Fruit fly (Drosophila melanogaster): ENCODE results near the gene CG7924.

Gene CG7924

DNA sequence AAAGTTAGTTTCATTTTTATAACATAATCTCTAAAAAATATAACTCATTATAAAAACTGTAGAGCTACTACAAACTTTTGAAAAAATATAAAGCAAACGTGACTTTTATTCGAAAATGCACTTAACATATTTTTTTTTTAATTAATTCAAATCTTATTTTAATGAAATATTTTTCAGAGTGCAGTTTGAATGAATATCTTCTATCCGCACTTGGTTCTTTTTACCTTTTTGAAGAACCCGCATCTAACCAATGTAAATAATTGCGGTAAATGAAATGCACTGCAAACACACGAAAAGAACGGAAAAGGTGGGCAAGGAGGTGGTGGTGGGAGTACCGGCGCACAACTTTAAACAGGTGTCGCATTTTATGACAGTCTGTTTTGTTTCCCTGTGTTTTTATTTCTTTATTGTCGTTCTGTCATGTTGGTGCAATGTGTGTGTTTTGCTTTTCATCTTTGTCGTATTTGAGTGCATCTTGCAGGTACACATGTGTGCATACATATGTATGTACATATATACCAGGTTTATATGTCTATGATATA, 39.2 kb upstream of the CG7924 start:
- peak; percentile 14 for TF ChIP-seq acj6 (GFP tag; optimal IDR thresholded peaks at IDR 0.05)
- TF ChIP-seq Blimp-1 (GFP tag; optimal IDR thresholded peaks at IDR 0.05): no peak
- no peak for TF ChIP-seq CG3032 (tag; optimal IDR thresholded peaks at IDR 0.05)
- TF ChIP-seq CG8119 (GFP tag; IDR thresholded peaks at IDR 0.05): peak; percentile 49; the same call in 2 of the 3 replicates
- TF ChIP-seq fkh (GFP tag; optimal IDR thresholded peaks at IDR 0.05): peak; percentile 76
- TF ChIP-seq Met (GFP tag; optimal IDR thresholded peaks at IDR 0.05): no peak
- no peak for TF ChIP-seq pdm3 (GFP tag; optimal IDR thresholded peaks at IDR 0.05)
- no peak for TF ChIP-seq ss (GFP tag; optimal IDR thresholded peaks at IDR 0.05)
- TF ChIP-seq cyc (GFP tag; optimal IDR thresholded peaks at IDR 0.05): no peak
- no peak for TF ChIP-seq CG10631 (GFP tag; optimal IDR thresholded peaks at IDR 0.05)
- TF ChIP-seq Hr4 (GFP tag; optimal IDR thresholded peaks at IDR 0.05): peak; percentile 27
- no peak for TF ChIP-seq Sox14 (GFP tag; optimal IDR thresholded peaks at IDR 0.05)
- TF ChIP-seq eg (GFP tag; IDR thresholded peaks at IDR 0.05): peak; percentile 52; the same call in 1 of the 3 replicates
- no peak for TF ChIP-seq dsx (GFP tag; optimal IDR thresholded peaks at IDR 0.05; ENCODE audit: poor library complexity, severe bottlenecking)
- no peak for TF ChIP-seq fd59A (GFP tag; optimal IDR thresholded peaks at IDR 0.05)
- peak; percentile 64 for TF ChIP-seq CG15336 (GFP tag; IDR thresholded peaks at IDR 0.05)
- no peak for TF ChIP-seq achi (GFP tag; optimal IDR thresholded peaks at IDR 0.05)
- no peak for TF ChIP-seq CG10669 (GFP tag; optimal IDR thresholded peaks at IDR 0.05)
- TF ChIP-seq Gug (GFP tag; IDR thresholded peaks at IDR 0.05): peak; percentile 17; the same call in 1 of the 2 replicates
- TF ChIP-seq CG32006 (GFP tag; optimal IDR thresholded peaks at IDR 0.05): peak; percentile 9
- no peak for TF ChIP-seq CG34406 (GFP tag; optimal IDR thresholded peaks at IDR 0.05)
- peak; percentile 73 for TF ChIP-seq Eip78C (GFP tag)
- no peak for TF ChIP-seq fd85E (GFP tag; optimal IDR thresholded peaks at IDR 0.05)
- no peak for TF ChIP-seq CG9139 (GFP tag; optimal IDR thresholded peaks at IDR 0.05)
- no peak for TF ChIP-seq salr (GFP tag; optimal IDR thresholded peaks at IDR 0.05)
- no peak for TF ChIP-seq spab (GFP tag; optimal IDR thresholded peaks at IDR 0.05)
- TF ChIP-seq CG16779 (tag; optimal IDR thresholded peaks at IDR 0.05): no peak

DNA sequence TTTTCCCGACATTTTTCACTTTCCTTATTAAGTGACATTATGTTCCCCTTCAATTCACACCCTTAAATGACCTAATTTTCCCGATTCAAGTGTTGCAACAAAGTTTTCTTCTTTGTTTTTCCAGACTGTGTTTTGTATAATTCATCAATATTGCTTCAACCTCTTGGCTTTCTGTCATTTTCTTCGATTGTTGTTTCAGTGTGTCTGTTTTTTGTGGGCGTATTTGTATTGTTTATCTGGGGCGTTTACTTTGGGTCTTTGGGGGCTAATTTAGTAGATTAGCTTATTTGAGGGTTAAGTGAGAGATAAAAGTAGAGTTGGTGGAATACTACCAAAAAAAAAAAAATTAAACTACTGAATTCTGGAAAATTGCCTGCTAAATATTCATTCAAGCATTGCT, 37.6 kb upstream of the CG7924 start:
- TF ChIP-seq CG6792 (GFP tag; optimal IDR thresholded peaks at IDR 0.05) (no peak), fkh (GFP tag; optimal IDR thresholded peaks at IDR 0.05) (peak; percentile 84)

DNA sequence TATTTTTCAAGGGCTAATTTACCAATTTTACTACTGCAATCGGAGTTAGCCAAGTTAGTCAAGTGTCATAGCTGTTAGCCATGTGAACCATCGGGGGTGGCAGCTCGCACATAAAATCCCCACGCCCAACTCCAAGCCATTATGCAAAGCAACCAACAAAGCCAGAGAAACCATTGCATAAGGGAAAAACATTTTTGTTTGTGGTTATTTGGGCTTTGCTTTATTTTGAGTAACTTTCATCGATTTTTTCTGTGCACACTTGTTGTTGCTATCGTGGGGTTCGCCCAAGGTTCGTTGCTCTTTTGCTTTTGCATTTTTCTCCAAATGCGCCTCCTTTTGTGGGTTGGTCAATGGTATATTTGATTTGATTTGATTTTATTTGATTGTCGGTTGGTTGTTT, 35.1 kb upstream of the CG7924 start:
- TF ChIP-seq dsx (GFP tag; optimal IDR thresholded peaks at IDR 0.05; ENCODE audit: poor library complexity, severe bottlenecking) (no peak), CG6276 (GFP tag; optimal IDR thresholded peaks at IDR 0.05) (peak; percentile 13)

DNA sequence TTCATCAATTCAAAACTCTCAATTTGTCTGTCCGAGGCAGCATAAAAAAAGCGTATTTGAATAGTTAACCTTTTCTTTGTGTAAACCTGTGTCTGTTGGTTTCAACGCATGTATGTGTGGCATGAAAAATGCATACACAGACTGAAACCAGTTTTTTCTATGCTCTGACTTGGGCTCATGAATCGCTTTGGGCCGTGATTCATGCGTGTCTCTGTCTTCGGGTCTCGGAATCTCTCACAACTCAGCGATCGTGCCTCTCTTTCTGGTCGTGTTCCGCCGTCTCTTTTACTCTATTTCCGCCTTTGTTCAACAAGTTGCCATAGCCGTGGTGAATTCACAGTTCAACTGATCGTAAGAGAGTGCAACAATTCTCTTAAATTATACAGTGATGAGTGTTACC, 32.3 kb upstream of the CG7924 start:
- peak; percentile 35 for TF ChIP-seq CG1621 (tag; optimal IDR thresholded peaks at IDR 0.05)
- 0 out of 3 replicates have a peak, but pooled peaks have one; percentile 42 for TF ChIP-seq eg (GFP tag; IDR thresholded peaks at IDR 0.05)
- TF ChIP-seq Eip78C (GFP tag): peak; percentile 70
- no peak for TF ChIP-seq dac (GFP tag; optimal IDR thresholded peaks at IDR 0.05)
- TF ChIP-seq CG6276 (GFP tag; optimal IDR thresholded peaks at IDR 0.05): peak; percentile 34
- peak; percentile 80 for TF ChIP-seq Sox14 (GFP tag; optimal IDR thresholded peaks at IDR 0.05)
- TF ChIP-seq achi (GFP tag; optimal IDR thresholded peaks at IDR 0.05): no peak
- no peak for TF ChIP-seq CG16779 (tag; optimal IDR thresholded peaks at IDR 0.05)
- TF ChIP-seq OdsH (GFP tag; optimal IDR thresholded peaks at IDR 0.05): no peak
- TF ChIP-seq CG3919 (GFP tag; optimal IDR thresholded peaks at IDR 0.05): peak; percentile 3
- TF ChIP-seq fkh (GFP tag; optimal IDR thresholded peaks at IDR 0.05): peak; percentile 59
- peak; percentile 69 for TF ChIP-seq CG6854 (GFP tag; optimal IDR thresholded peaks at IDR 0.05)
- TF ChIP-seq CG8119 (GFP tag; IDR thresholded peaks at IDR 0.05): peak; percentile 37; the same call in 1 of the 3 replicates
- peak; percentile 7 for TF ChIP-seq dsx (GFP tag; optimal IDR thresholded peaks at IDR 0.05; ENCODE audit: poor library complexity, severe bottlenecking)
- TF ChIP-seq ss (GFP tag; optimal IDR thresholded peaks at IDR 0.05): peak in 1 of 2 experiments; percentile 46
- peak; percentile 71 for TF ChIP-seq Lpt (GFP tag; optimal IDR thresholded peaks at IDR 0.05)
- TF ChIP-seq net (GFP tag; optimal IDR thresholded peaks at IDR 0.05): peak; percentile 9
